Worm (Caenorhabditis elegans): ENCODE measurements around the gene srz-69.

ce11 chrIV:3447350-3447749, 29.7 kb downstream of the srz-69 start:
- TF ChIP-seq ceh-31 (tag; optimal IDR thresholded peaks at IDR 0.05) (no peak), syd-9 (tag; optimal IDR thresholded peaks at IDR 0.05) (no peak), lin-11 (tag; optimal IDR thresholded peaks at IDR 0.05) (no peak), fax-1 (tag; optimal IDR thresholded peaks at IDR 0.05) (no peak), unc-42 (tag; optimal IDR thresholded peaks at IDR 0.05) (no peak), unc-86 (tag; optimal IDR thresholded peaks at IDR 0.05) (no peak), elt-4 (tag; optimal IDR thresholded peaks at IDR 0.05) (no peak), ceh-2 (tag; optimal IDR thresholded peaks at IDR 0.05) (no peak), T23F11.4 (GFP tag; optimal IDR thresholded peaks at IDR 0.05) (no peak), pax-1 (tag; optimal IDR thresholded peaks at IDR 0.05) (no peak), ama-1 (optimal IDR thresholded peaks at IDR 0.05) (no peak)
